Worm (Caenorhabditis elegans) whole organism, mixed stage, embryonic: ENCODE data around the gene F45C12.17.
"Not testable (repeated sequence)": the region's sequence is repeated elsewhere in the genome, so short reads cannot be mapped to it uniquely, and the experiment has no call there.

ENCODE experiments used
- hlh-1 ChIP-seq: fragments of 150-350 bp; optimal IDR thresholded peaks from 2 replicates; lab custom pipeline; 2014; ENCODE audit warnings: missing biosample characterization, missing genetic modification reagents, missing genetic modification characterization
- lsy-2 ChIP-seq: fragments of 150-350 bp; optimal IDR thresholded peaks from 2 replicates; lab custom pipeline; 2014; ENCODE audit warnings: missing biosample characterization, missing genetic modification characterization
- nhr-237 ChIP-seq: fragments of 150-350 bp; optimal IDR thresholded peaks from 2 replicates; lab custom pipeline; 2014; ENCODE audit warnings: missing biosample characterization, missing genetic modification characterization

F45C12.17 gene

DNA sequence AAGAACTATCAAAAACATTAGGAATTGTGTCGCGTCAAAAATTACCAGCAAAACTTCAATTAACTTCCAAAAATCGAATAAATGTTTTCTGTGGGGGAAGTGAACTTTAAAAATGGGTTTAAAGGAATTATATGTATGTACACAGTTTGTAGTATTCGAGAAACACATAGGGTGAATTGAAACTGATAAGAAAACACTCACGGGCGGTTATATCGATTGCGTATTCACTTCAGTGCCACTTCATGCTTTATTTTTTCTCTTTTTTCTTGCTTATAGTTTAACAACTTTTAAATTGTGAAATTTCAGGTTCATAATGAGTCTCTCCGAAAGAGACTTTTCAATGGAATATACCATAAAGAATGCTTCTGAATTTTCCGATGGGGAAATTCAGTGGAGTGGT is 49.3 kb downstream of the F45C12.17 start, which contains the start of gene F36H5.14:
TSS of gene F36H5.14 (plus strand) at position 301 of the 400 bp plus-strand sequence.
- TF ChIP-seq nhr-237, lsy-2, hlh-1 (tag; lab: Kevin White, UChicago): not testable (repeated sequence)
